Fruit fly (Drosophila melanogaster) whole organism, adult: ENCODE measurements around the gene ND-B8.

Experiments
- CG11617 ChIP-seq: fragments of 200-800 bp; sonication (Bioruptor generic); optimal IDR thresholded peaks from 2 replicates; lab custom pipeline; 2017; ENCODE audit warnings: mild to moderate bottlenecking, missing biosample characterization, missing genetic modification reagents, missing genetic modification characterization
- CG14711 ChIP-seq: fragments of 200-800 bp; sonication (Bioruptor generic); optimal IDR thresholded peaks from 2 replicates; lab custom pipeline; 2018; ENCODE audit warnings: missing biosample characterization, mild to moderate bottlenecking, missing genetic modification characterization, moderate library complexity
- CG1620 ChIP-seq: fragments of 200-800 bp; sonication (Bioruptor generic); optimal IDR thresholded peaks from 2 replicates; lab custom pipeline; 2016; ENCODE audit warnings: missing biosample characterization, missing genetic modification characterization
- CG5204 ChIP-seq: fragments of 200-800 bp; sonication (Bioruptor generic); optimal IDR thresholded peaks from 2 replicates; lab custom pipeline; 2016; ENCODE audit warnings: missing biosample characterization, missing genetic modification characterization
- CG7101 ChIP-seq: fragments of 200-800 bp; sonication (Bioruptor generic); optimal IDR thresholded peaks from 2 replicates; lab custom pipeline; 2018; ENCODE audit warnings: missing biosample characterization, mild to moderate bottlenecking, missing genetic modification characterization, moderate library complexity
- Clk ChIP-seq: fragments of 200-800 bp; sonication (Bioruptor generic); optimal IDR thresholded peaks from 2 replicates; lab custom pipeline; 2017; ENCODE audit warnings: missing biosample characterization, missing genetic modification characterization
- Crg-1 ChIP-seq: fragments of 200-800 bp; sonication (Bioruptor generic); optimal IDR thresholded peaks from 2 replicates; lab custom pipeline; 2016; ENCODE audit warnings: missing biosample characterization, missing genetic modification characterization
- Mnt ChIP-seq: fragments of 200-800 bp; sonication (Bioruptor generic); optimal IDR thresholded peaks from 2 replicates; lab custom pipeline; 2016; ENCODE audit warnings: missing biosample characterization, mild to moderate bottlenecking, missing genetic modification characterization
- kay ChIP-seq: fragments of 200-800 bp; sonication (Bioruptor generic); peaks from one replicate; lab custom pipeline; 2016; ENCODE audit warnings: missing biosample characterization, missing genetic modification characterization, borderline replicate concordance
- toe ChIP-seq: fragments of 200-800 bp; sonication (Bioruptor generic); optimal IDR thresholded peaks from 2 replicates; lab custom pipeline; 2016; ENCODE audit warnings: missing biosample characterization, missing genetic modification characterization

DNA sequence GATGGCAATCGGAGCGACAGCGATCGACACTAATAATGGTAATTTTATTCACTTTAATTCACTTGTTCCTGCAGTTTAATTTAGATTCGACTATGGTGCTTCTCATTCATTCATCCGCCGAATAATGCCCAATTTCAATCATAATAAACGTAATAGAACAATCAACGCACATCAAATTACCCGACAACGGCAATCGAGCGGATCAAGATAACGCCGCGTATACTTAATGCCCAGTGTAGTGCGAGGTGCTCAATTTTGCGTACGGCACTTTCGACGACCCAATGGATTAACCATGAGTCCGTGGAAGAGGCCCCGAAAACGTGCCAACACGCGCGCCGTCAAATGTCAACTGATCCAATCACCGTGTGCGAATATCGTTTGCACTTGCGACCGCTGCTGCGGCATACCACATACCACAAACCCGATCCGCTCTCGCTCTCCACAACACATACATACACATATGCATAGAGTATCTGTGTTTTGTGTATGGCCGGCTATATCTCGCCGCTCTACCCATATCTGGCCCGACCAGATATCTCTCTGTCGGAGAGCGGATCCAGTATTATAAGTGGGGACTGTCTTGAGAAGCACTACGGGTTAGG is 22.3 kb downstream of the ND-B8 start, which contains the start of gene ine:
- TF ChIP-seq Clk (no peak), Crg-1 (GFP tag; lab: Kevin White, UChicago) (no peak), CG11617 (GFP tag; lab: Kevin White, UChicago) (no peak), CG5204 (no peak), Mnt (GFP tag; lab: Kevin White, UChicago) (peak; percentile 1), kay (GFP tag; lab: Kevin White, UChicago) (no peak), CG14711 (tag; lab: Kevin White, UChicago) (no peak), CG7101 (tag; lab: Kevin White, UChicago) (no peak), CG1620 (no peak), toe (GFP tag; lab: Kevin White, UChicago) (no peak)
